Worm (Caenorhabditis elegans): Measurements from ENCODE around the gene spig-9.

The spig-9 gene

DNA sequence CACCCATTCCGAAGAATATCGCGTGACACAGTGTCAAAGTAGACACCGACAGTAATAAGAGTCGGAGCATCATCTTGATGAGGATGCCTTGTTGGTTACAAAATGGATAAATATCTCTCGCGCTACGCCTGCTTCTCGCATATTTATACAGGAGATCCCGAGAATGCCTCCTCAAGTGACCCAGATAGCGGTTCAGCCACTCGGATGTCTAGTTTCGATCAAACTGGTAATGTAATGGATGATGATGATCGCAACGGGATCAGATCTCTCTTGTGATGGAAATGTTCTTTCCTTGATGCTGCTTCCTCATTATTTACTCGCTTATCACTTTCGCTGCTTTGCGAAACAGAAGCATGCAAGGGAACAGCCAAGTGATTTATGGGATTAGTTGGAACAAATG lies 47.8 kb downstream of the spig-9 start, which contains the start of gene grl-17:
Gene grl-17 (minus strand): TSS at position 101 of the 400 bp plus-strand sequence.
- no peak for TF ChIP-seq unc-62 (GFP tag; optimal IDR thresholded peaks at IDR 0.05)

DNA sequence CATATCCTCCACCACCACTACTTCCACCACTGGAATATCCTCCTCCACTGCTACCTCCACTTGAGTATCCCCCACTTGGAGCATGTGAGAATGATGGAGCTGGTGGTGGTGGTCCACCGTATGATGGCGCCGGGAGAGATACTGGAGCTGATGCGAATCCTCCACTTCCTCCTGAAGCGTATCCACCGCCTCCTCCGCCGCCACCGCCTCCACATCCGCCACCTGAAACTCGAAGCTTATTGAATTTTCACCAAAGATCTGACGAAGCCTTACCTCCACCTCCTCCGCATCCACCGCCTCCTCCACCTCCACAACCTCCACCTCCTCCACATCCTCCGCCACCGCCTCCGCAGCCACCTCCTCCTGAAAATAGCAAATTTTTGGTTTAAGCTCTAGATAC lies 48.9 kb downstream of the spig-9 start:
- TF ChIP-seq unc-62 (GFP tag; optimal IDR thresholded peaks at IDR 0.05) = no peak
